Worm (Caenorhabditis elegans) whole organism, midembryonic: ENCODE results near the gene F22E5.8.

Experiments used
- T22C8.4 ChIP-seq: fragments of 200-800 bp; sonication (Bioruptor generic); IDR thresholded peaks from 2 replicates; pipeline ENCODE4 v1.3.6; 2022; ENCODE audit warnings: missing genetic modification characterization, missing compliant biosample characterization
- cog-1 ChIP-seq: sonication (generic microtip); optimal IDR thresholded peaks from 2 replicates; lab custom pipeline; 2016; ENCODE audit warnings: missing genetic modification characterization, missing compliant biosample characterization
- flt-1 ChIP-seq: fragments of 200-800 bp; sonication (Bioruptor generic); IDR thresholded peaks from 2 replicates; pipeline ENCODE4 v1.3.6; 2022; ENCODE audit warnings: missing genetic modification characterization, missing compliant biosample characterization
- klf-2 ChIP-seq: fragments of 200-800 bp; sonication (Bioruptor generic); conservative IDR thresholded peaks from 2 replicates; pipeline ENCODE4 v1.3.6; 2022; ENCODE audit warnings: missing genetic modification reagents, missing genetic modification characterization, missing compliant biosample characterization
- med-1 ChIP-seq: sonication (generic microtip); optimal IDR thresholded peaks from 2 replicates; lab custom pipeline; 2017; ENCODE audit warnings: missing genetic modification characterization, mild to moderate bottlenecking, missing compliant biosample characterization, antibody characterized with exemption, missing genetic modification reagents; ENCODE audit not compliant: insufficient read depth
- ref-1 ChIP-seq: fragments of 200-800 bp; sonication (Bioruptor generic); conservative IDR thresholded peaks from 2 replicates; pipeline ENCODE4 v1.3.6; 2022; ENCODE audit warnings: missing genetic modification reagents, missing genetic modification characterization, missing compliant biosample characterization
- ztf-29 ChIP-seq: fragments of 200-800 bp; sonication (Bioruptor generic); IDR thresholded peaks from 2 replicates; pipeline ENCODE4 v1.3.6; 2022; ENCODE audit warnings: missing genetic modification reagents, missing genetic modification characterization, missing compliant biosample characterization

DNA sequence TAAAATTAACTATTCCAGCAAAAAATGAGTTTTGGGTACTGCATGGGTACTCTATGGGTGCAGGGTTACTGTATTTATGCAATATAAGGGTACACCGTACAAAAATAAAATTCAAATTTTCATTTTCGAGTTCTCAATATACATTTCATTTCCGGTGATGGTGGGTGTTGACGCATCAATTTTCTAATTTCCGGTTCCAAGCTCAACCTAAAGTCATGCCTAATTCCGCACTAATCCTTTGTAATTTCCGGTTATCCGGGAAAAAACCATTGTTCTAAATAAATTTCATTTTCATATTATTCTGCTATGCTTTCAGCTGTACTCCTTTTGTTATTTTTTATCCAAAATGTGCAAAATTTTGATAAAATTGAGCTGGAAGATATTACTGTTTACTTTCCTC, 19.5 kb downstream of the F22E5.8 start, which contains the start of gene gcy-21:
- TF ChIP-seq flt-1 (no peak), T22C8.4 (GFP tag; lab: Robert Waterston, UW) (no peak), cog-1 (tag; lab: Kevin White, UChicago) (no peak), klf-2 (GFP tag; lab: Robert Waterston, UW) (no peak), ref-1 (GFP tag; lab: Robert Waterston, UW) (no peak), med-1 (GFP tag; lab: Kevin White, UChicago) (no peak), ztf-29 (GFP tag; lab: Robert Waterston, UW) (no peak)
